Fruit fly (Drosophila melanogaster) whole organism, embryonic: ENCODE data around the gene CG18598.

Experiments
- CG12391 ChIP-seq: fragments of 200-800 bp; sonication (Bioruptor generic); optimal IDR thresholded peaks from 3 replicates; lab custom pipeline; 2018; ENCODE audit warnings: missing biosample characterization, mild to moderate bottlenecking, missing genetic modification characterization, moderate library complexity
- CG12659 ChIP-seq: fragments of 200-800 bp; sonication (Bioruptor generic); optimal IDR thresholded peaks from 3 replicates; lab custom pipeline; 2017; ENCODE audit warnings: mild to moderate bottlenecking, missing biosample characterization, missing genetic modification reagents, missing genetic modification characterization
- CG12769 ChIP-seq: fragments of 200-800 bp; sonication (Bioruptor generic); optimal IDR thresholded peaks from 2 replicates; lab custom pipeline; 2019; ENCODE audit warnings: missing biosample characterization, mild to moderate bottlenecking, missing genetic modification characterization, moderate library complexity
- CG13287 ChIP-seq: fragments of 200-800 bp; sonication (Bioruptor generic); IDR thresholded peaks from 2 replicates; pipeline ENCODE4 v1.3.6; 2022; ENCODE audit warnings: missing biosample characterization, missing genetic modification characterization; ENCODE audit not compliant: partially characterized antibody
- CG14710 ChIP-seq: fragments of 200-800 bp; sonication (Bioruptor generic); optimal IDR thresholded peaks from 3 replicates; lab custom pipeline; 2019; ENCODE audit warnings: missing biosample characterization, mild to moderate bottlenecking, missing genetic modification characterization, moderate library complexity
- CG16813 ChIP-seq: fragments of 200-800 bp; sonication (Bioruptor generic); IDR thresholded peaks from 3 replicates; pipeline ENCODE4 v1.3.6; 2022; ENCODE audit warnings: missing biosample characterization, missing genetic modification characterization; ENCODE audit not compliant: partially characterized antibody
- CG17328 ChIP-seq: fragments of 200-800 bp; sonication (Bioruptor generic); IDR thresholded peaks from 2 replicates; pipeline ENCODE4 v1.3.6; 2022; ENCODE audit warnings: missing biosample characterization, missing genetic modification characterization
- CG17829 ChIP-seq: fragments of 200-800 bp; optimal IDR thresholded peaks from 2 replicates; lab custom pipeline; 2019; ENCODE audit warnings: missing biosample characterization, mild to moderate bottlenecking, missing genetic modification characterization, moderate library complexity
- CG2202 ChIP-seq: fragments of 200-800 bp; sonication (Bioruptor generic); optimal IDR thresholded peaks from 2 replicates; lab custom pipeline; 2018; ENCODE audit warnings: missing biosample characterization, mild to moderate bottlenecking, missing genetic modification characterization
- CG2712 ChIP-seq: fragments of 200-800 bp; optimal IDR thresholded peaks from 3 replicates; lab custom pipeline; 2019; ENCODE audit warnings: missing biosample characterization, mild to moderate bottlenecking, missing genetic modification characterization, moderate library complexity
- CG30403 ChIP-seq: fragments of 200-800 bp; sonication (Bioruptor generic); optimal IDR thresholded peaks from 3 replicates; lab custom pipeline; 2016; ENCODE audit warnings: missing biosample characterization, missing genetic modification characterization
- CG3281 ChIP-seq: fragments of 200-800 bp; sonication (Bioruptor generic); optimal IDR thresholded peaks from 3 replicates; lab custom pipeline; 2017; ENCODE audit warnings: missing biosample characterization, mild to moderate bottlenecking, missing genetic modification characterization
- CG42726 ChIP-seq: fragments of 200-800 bp; sonication (Bioruptor generic); IDR thresholded peaks from 2 replicates; pipeline ENCODE4 v1.3.6; 2022; ENCODE audit warnings: missing biosample characterization, missing genetic modification characterization; ENCODE audit not compliant: partially characterized antibody
- CG6854 ChIP-seq: fragments of 200-800 bp; sonication (Bioruptor generic); optimal IDR thresholded peaks from 3 replicates; lab custom pipeline; 2017; ENCODE audit warnings: missing biosample characterization, mild to moderate bottlenecking, missing genetic modification characterization
- CHES-1-like ChIP-seq: fragments of 200-800 bp; sonication (Bioruptor generic); optimal IDR thresholded peaks from 2 replicates; lab custom pipeline; 2016; ENCODE audit warnings: missing biosample characterization, missing genetic modification characterization
- CTCF ChIP-seq: fragments of 200-800 bp; sonication (Bioruptor generic); optimal IDR thresholded peaks from 2 replicates; lab custom pipeline; 2017; ENCODE audit warnings: missing biosample characterization, mild to moderate bottlenecking, missing genetic modification characterization, moderate library complexity
- Dll ChIP-seq: fragments of 200-800 bp; sonication (Bioruptor generic); IDR thresholded peaks from 4 replicates; pipeline ENCODE4 v1.3.6; 2022; ENCODE audit warnings: missing biosample characterization, missing genetic modification characterization; ENCODE audit not compliant: partially characterized antibody
- Doc3 ChIP-seq: fragments of 200-800 bp; sonication (Bioruptor generic); IDR thresholded peaks from 3 replicates; pipeline ENCODE4 v1.3.6; 2022; ENCODE audit warnings: missing biosample characterization, missing genetic modification characterization; ENCODE audit not compliant: partially characterized antibody
- Dp ChIP-seq: fragments of 200-800 bp; sonication (Bioruptor generic); optimal IDR thresholded peaks from 2 replicates; lab custom pipeline; 2018; ENCODE audit warnings: missing biosample characterization, mild to moderate bottlenecking, missing genetic modification characterization, moderate library complexity
- Dref ChIP-seq: fragments of 200-800 bp; sonication (Bioruptor generic); IDR thresholded peaks from 2 replicates; pipeline ENCODE4 v1.3.6; 2022; ENCODE audit warnings: missing biosample characterization, missing genetic modification characterization
- E2f2 ChIP-seq: fragments of 200-800 bp; sonication (Bioruptor generic); IDR thresholded peaks from 2 replicates; pipeline ENCODE4 v1.3.6; 2022; ENCODE audit warnings: missing biosample characterization, missing genetic modification characterization
- HLH4C ChIP-seq: fragments of 200-800 bp; sonication (Bioruptor generic); IDR thresholded peaks from 3 replicates; pipeline ENCODE4 v1.3.6; 2022; ENCODE audit warnings: missing biosample characterization, missing genetic modification characterization; ENCODE audit not compliant: partially characterized antibody
- HmgD ChIP-seq: fragments of 200-800 bp; sonication (Bioruptor generic); optimal IDR thresholded peaks from 3 replicates; lab custom pipeline; 2016; ENCODE audit warnings: missing biosample characterization, missing genetic modification characterization
- HmgZ ChIP-seq: fragments of 200-800 bp; sonication (Bioruptor generic); optimal IDR thresholded peaks from 2 replicates; lab custom pipeline; 2018; ENCODE audit warnings: missing biosample characterization, mild to moderate bottlenecking, missing genetic modification characterization
- Hmr ChIP-seq: fragments of 200-800 bp; sonication (Bioruptor generic); optimal IDR thresholded peaks from 3 replicates; lab custom pipeline; 2017; ENCODE audit warnings: mild to moderate bottlenecking, missing biosample characterization, missing genetic modification reagents, missing genetic modification characterization
- Lhr ChIP-seq: fragments of 200-800 bp; sonication (Bioruptor generic); optimal IDR thresholded peaks from 3 replicates; lab custom pipeline; 2017; ENCODE audit warnings: mild to moderate bottlenecking, missing biosample characterization, missing genetic modification reagents, missing genetic modification characterization
- MBD-R2 ChIP-seq: fragments of 200-800 bp; sonication (Bioruptor generic); IDR thresholded peaks from 2 replicates; pipeline ENCODE4 v1.3.6; 2022; ENCODE audit warnings: missing biosample characterization, missing genetic modification characterization
- NC2β ChIP-seq: fragments of 200-800 bp; sonication (Bioruptor generic); optimal IDR thresholded peaks from 2 replicates; lab custom pipeline; 2016; ENCODE audit warnings: missing biosample characterization, missing genetic modification characterization
- Nf-YC ChIP-seq: fragments of 200-800 bp; optimal IDR thresholded peaks from 3 replicates; lab custom pipeline; 2019; ENCODE audit warnings: missing biosample characterization, mild to moderate bottlenecking, missing genetic modification characterization, moderate library complexity
- Sry-δ ChIP-seq: fragments of 200-800 bp; sonication (Bioruptor generic); optimal IDR thresholded peaks from 2 replicates; lab custom pipeline; 2016; ENCODE audit warnings: missing biosample characterization, missing genetic modification characterization
- amos ChIP-seq: fragments of 200-800 bp; sonication (Bioruptor generic); IDR thresholded peaks from 2 replicates; pipeline ENCODE4 v1.3.6; 2022; ENCODE audit warnings: missing biosample characterization, missing genetic modification characterization; ENCODE audit not compliant: partially characterized antibody
- ap ChIP-seq: fragments of 200-800 bp; sonication (Bioruptor generic); IDR thresholded peaks from 2 replicates; pipeline ENCODE4 v1.3.6; 2022; ENCODE audit warnings: missing biosample characterization, missing genetic modification characterization
- ato ChIP-seq: fragments of 200-800 bp; sonication (Bioruptor generic); IDR thresholded peaks from 2 replicates; pipeline ENCODE4 v1.3.6; 2022; ENCODE audit warnings: missing biosample characterization, missing genetic modification characterization; ENCODE audit not compliant: partially characterized antibody
- bcd ChIP-seq: fragments of 200-800 bp; sonication (Bioruptor generic); optimal IDR thresholded peaks from 2 replicates; lab custom pipeline; 2017; ENCODE audit warnings: missing biosample characterization, mild to moderate bottlenecking, missing genetic modification characterization
- grau ChIP-seq: fragments of 200-800 bp; optimal IDR thresholded peaks from 3 replicates; lab custom pipeline; 2019; ENCODE audit warnings: missing biosample characterization, mild to moderate bottlenecking, missing genetic modification characterization, moderate library complexity
- grn ChIP-seq: fragments of 200-800 bp; sonication (Bioruptor generic); optimal IDR thresholded peaks from 3 replicates; lab custom pipeline; 2017; ENCODE audit warnings: missing biosample characterization, missing genetic modification characterization
- gsb ChIP-seq: fragments of 200-800 bp; sonication (Bioruptor generic); IDR thresholded peaks from 2 replicates; pipeline ENCODE4 v1.3.6; 2022; ENCODE audit warnings: missing biosample characterization, missing genetic modification characterization
- jing ChIP-seq: fragments of 200-800 bp; sonication (Bioruptor generic); optimal IDR thresholded peaks from 2 replicates; lab custom pipeline; 2018; ENCODE audit warnings: missing biosample characterization, mild to moderate bottlenecking, missing genetic modification characterization
- ken ChIP-seq: fragments of 200-800 bp; sonication (Bioruptor generic); IDR thresholded peaks from 3 replicates; pipeline ENCODE4 v1.3.6; 2022; ENCODE audit warnings: missing biosample characterization, missing genetic modification characterization
- lilli ChIP-seq: fragments of 200-800 bp; sonication (Bioruptor generic); optimal IDR thresholded peaks from 3 replicates; lab custom pipeline; 2016; ENCODE audit warnings: missing biosample characterization, missing genetic modification characterization
- nom ChIP-seq: fragments of 200-800 bp; sonication (Bioruptor generic); optimal IDR thresholded peaks from 2 replicates; lab custom pipeline; 2017; ENCODE audit warnings: missing biosample characterization, missing genetic modification characterization, mild to moderate bottlenecking, moderate library complexity, missing genetic modification reagents
- pan ChIP-seq, 4 experiments: fragments of >200 bp in 3 of 4; fragments of 200-800 bp in 1 of 4; sonication (Bioruptor generic) in 1 of 4; optimal IDR thresholded peaks in 3 of 4; IDR thresholded peaks in 1 of 4; 2 replicates each; pipeline versions ENCODE4 v1.3.6 to Lab custom; 2017 to 2022; ENCODE audit warnings: missing biosample characterization in 2 of 4, missing genetic modification characterization in 2 of 4, mixed read lengths in 1 of 4
- phol ChIP-seq: fragments of 200-800 bp; sonication (Bioruptor generic); optimal IDR thresholded peaks from 3 replicates; lab custom pipeline; 2018; ENCODE audit warnings: missing biosample characterization, mild to moderate bottlenecking, missing genetic modification characterization, moderate library complexity
- sens ChIP-seq: fragments of 200-800 bp; sonication (Bioruptor generic); peaks from one replicate; lab custom pipeline; 2016; ENCODE audit warnings: missing biosample characterization, missing genetic modification characterization
- sim ChIP-seq: fragments of 200-800 bp; sonication (Bioruptor generic); IDR thresholded peaks from 2 replicates; pipeline ENCODE4 v1.3.6; 2022; ENCODE audit warnings: missing biosample characterization, missing genetic modification characterization
- sna ChIP-seq: fragments of 200-800 bp; sonication (Bioruptor generic); IDR thresholded peaks from 2 replicates; pipeline ENCODE4 v1.3.6; 2022; ENCODE audit warnings: missing biosample characterization, missing genetic modification characterization; ENCODE audit not compliant: partially characterized antibody
- vnd ChIP-seq: fragments of 200-800 bp; sonication (Bioruptor generic); IDR thresholded peaks from 3 replicates; pipeline ENCODE4 v1.3.6; 2022; ENCODE audit warnings: missing biosample characterization, missing genetic modification characterization; ENCODE audit not compliant: partially characterized antibody
- vvl ChIP-seq: fragments of 200-800 bp; sonication (Bioruptor generic); IDR thresholded peaks from 2 replicates; pipeline ENCODE4 v1.3.6; 2022; ENCODE audit warnings: missing biosample characterization, missing genetic modification characterization

CG18598 gene

DNA sequence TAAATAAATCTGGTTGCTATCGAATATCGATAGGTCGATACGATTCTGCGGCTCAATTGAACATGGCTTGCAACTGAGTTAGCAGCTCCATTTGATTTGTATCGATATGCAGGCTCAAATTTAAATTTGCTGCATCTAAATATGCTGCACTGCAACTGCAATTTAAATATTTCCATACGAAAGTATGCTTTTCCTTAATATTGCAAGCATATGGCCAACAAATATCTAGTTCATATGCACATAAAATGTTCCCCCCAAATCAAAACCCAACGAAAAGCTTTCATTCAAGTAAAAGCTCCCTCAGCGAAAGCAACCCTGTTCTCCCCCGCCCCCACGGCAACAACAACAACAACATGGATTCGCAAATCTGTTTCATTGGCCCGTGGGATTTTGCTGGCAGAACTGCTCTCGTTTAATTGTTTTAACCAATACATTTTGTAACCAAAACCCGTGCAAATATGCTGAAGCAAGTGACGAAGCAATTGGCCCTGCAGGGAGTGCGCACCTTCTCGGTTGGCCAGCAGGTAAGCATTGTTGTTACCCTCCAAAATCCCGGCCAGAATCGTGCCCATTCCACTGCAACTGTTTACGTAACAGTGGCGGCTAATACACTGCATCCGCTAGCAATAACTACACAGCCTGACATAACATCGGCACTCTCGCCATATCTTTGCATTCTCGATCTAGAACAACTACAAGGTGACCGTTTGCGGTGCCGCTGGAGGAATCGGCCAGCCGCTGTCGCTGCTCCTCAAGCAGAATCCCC lies 24.7 kb upstream of the CG18598 start, which contains the start of the genes CG7168 and Mdh2 (continued):
- no peak for TF ChIP-seq CG6854 (GFP tag; lab: Kevin White, UChicago)
- peak; percentile 94 for TF ChIP-seq HLH4C (GFP tag; lab: Robert Waterston, UW)
- peak; percentile 77; the same call in 1 of the 2 replicates for TF ChIP-seq sna
- no peak for TF ChIP-seq ken (GFP tag; lab: Robert Waterston, UW)
- no peak for TF ChIP-seq sim
- TF ChIP-seq CTCF (GFP tag; lab: Kevin White, UChicago) = peak; percentile 9
- peak; percentile 83 for TF ChIP-seq Sry-δ (GFP tag; lab: Kevin White, UChicago)
- TF ChIP-seq CG17328 (GFP tag; lab: Robert Waterston, UW) = no peak
- peak; percentile 60 for TF ChIP-seq HmgZ (tag; lab: Kevin White, UChicago)
- peak; percentile 50 for TF ChIP-seq CG14710
- peak; percentile 79 for TF ChIP-seq CG42726
- peak; percentile 92 for TF ChIP-seq Dref
- TF ChIP-seq phol (tag; lab: Kevin White, UChicago) = peak; percentile 44
- TF ChIP-seq amos (GFP tag; lab: Robert Waterston, UW) = peak; percentile 79
- peak; percentile 81 for TF ChIP-seq CG16813
- TF ChIP-seq vnd (GFP tag; lab: Robert Waterston, UW) = peak; percentile 81
- peak; percentile 30 for TF ChIP-seq CG12391 (tag; lab: Kevin White, UChicago)
- peak; percentile 41 for TF ChIP-seq CG3281 (GFP tag; lab: Kevin White, UChicago)
- no peak for TF ChIP-seq ap (GFP tag; lab: Robert Waterston, UW)
- peak; percentile 14 for TF ChIP-seq Hmr
- peak; percentile 1 for TF ChIP-seq grau (tag; lab: Kevin White, UChicago)
- peak; percentile 84 for TF ChIP-seq Doc3 (GFP tag; lab: Robert Waterston, UW)
- peak; percentile 7 for TF ChIP-seq CG30403 (GFP tag; lab: Kevin White, UChicago)
- 0 out of 2 replicates have a peak, but pooled peaks have one; percentile 15 for TF ChIP-seq gsb (GFP tag; lab: Robert Waterston, UW)
- no peak for TF ChIP-seq pan (optimal IDR thresholded peaks at IDR 0.05; lab: Kevin White, UChicago)
- peak in 1 of 2 experiments; percentile 18 for TF ChIP-seq pan (GFP tag; optimal IDR thresholded peaks at IDR 0.05 in 1 of 2, IDR thresholded peaks at IDR 0.05 in 1 of 2)
- peak; percentile 32 for TF ChIP-seq lilli (GFP tag; lab: Kevin White, UChicago)
- peak; percentile 87 for TF ChIP-seq CG13287 (GFP tag; lab: Robert Waterston, UW)
- TF ChIP-seq jing = no peak
- TF ChIP-seq HmgD = peak; percentile 2
- TF ChIP-seq Nf-YC (tag; lab: Kevin White, UChicago) = peak; percentile 83
- TF ChIP-seq sens = peak; percentile 71
- peak; percentile 16 for TF ChIP-seq bcd (GFP tag; lab: Kevin White, UChicago)
- no peak for TF ChIP-seq nom (GFP tag; lab: Kevin White, UChicago)
- TF ChIP-seq Dll (GFP tag; lab: Robert Waterston, UW) = peak; percentile 88
- peak; percentile 91 for TF ChIP-seq ato (GFP tag; lab: Robert Waterston, UW)
- peak; percentile 76 for TF ChIP-seq Dp
- TF ChIP-seq NC2β = peak; percentile 16
- no peak for TF ChIP-seq CG2202
- peak; percentile 16 for TF ChIP-seq Lhr (GFP tag; lab: Kevin White, UChicago)
- peak; percentile 13 for TF ChIP-seq CG2712 (tag; lab: Kevin White, UChicago)
- peak; percentile 69 for TF ChIP-seq CG12769 (tag; lab: Kevin White, UChicago)
- TF ChIP-seq CG17829 (tag; lab: Kevin White, UChicago) = peak; percentile 31
- TF ChIP-seq CHES-1-like (GFP tag; lab: Kevin White, UChicago) = peak; percentile 36
- peak; percentile 79 for TF ChIP-seq MBD-R2 (GFP tag; lab: Robert Waterston, UW)
- peak; percentile 77 for TF ChIP-seq CG12659 (GFP tag; lab: Kevin White, UChicago)
- 0 out of 2 replicates have a peak, but pooled peaks have one; percentile 43 for TF ChIP-seq vvl (GFP tag; lab: Robert Waterston, UW)
- peak; percentile 80 for TF ChIP-seq E2f2 (GFP tag; lab: Robert Waterston, UW)
- TF ChIP-seq grn = no peak
